Fruit fly (Drosophila melanogaster) whole organism, embryonic: Measurements from ENCODE around the gene CG31224.

Source experiments
- Ada2b ChIP-seq: fragments of 200-800 bp; sonication (Bioruptor generic); IDR thresholded peaks from 2 replicates; pipeline ENCODE4 v1.3.6; 2022; ENCODE audit warnings: missing biosample characterization, missing genetic modification characterization
- Adf1 ChIP-seq: fragments of 200-800 bp; sonication (Bioruptor generic); IDR thresholded peaks from 2 replicates; pipeline ENCODE4 v1.3.6; 2022; ENCODE audit warnings: missing biosample characterization, missing genetic modification characterization
- Atf3 ChIP-seq: fragments of 200-800 bp; sonication (Bioruptor generic); optimal IDR thresholded peaks from 3 replicates; lab custom pipeline; 2016; ENCODE audit warnings: missing biosample characterization, missing genetic modification characterization
- Bdp1 ChIP-seq: fragments of 200-800 bp; sonication (Bioruptor generic); optimal IDR thresholded peaks from 3 replicates; lab custom pipeline; 2016; ENCODE audit warnings: missing biosample characterization, missing genetic modification characterization
- CG11247 ChIP-seq: fragments of 200-800 bp; sonication (Bioruptor generic); IDR thresholded peaks from 2 replicates; pipeline ENCODE4 v1.3.6; 2022; ENCODE audit warnings: missing biosample characterization, missing genetic modification characterization
- CG11504 ChIP-seq: fragments of 200-800 bp; sonication (Bioruptor generic); optimal IDR thresholded peaks from 3 replicates; lab custom pipeline; 2019; ENCODE audit warnings: missing biosample characterization, mild to moderate bottlenecking, missing genetic modification characterization, moderate library complexity
- CG11695 ChIP-seq: fragments of 200-800 bp; sonication (Bioruptor generic); IDR thresholded peaks from 3 replicates; pipeline ENCODE4 v1.3.6; 2022; ENCODE audit warnings: missing biosample characterization, missing genetic modification characterization
- CG12769 ChIP-seq: fragments of 200-800 bp; sonication (Bioruptor generic); optimal IDR thresholded peaks from 2 replicates; lab custom pipeline; 2019; ENCODE audit warnings: missing biosample characterization, mild to moderate bottlenecking, missing genetic modification characterization, moderate library complexity
- CG13287 ChIP-seq: fragments of 200-800 bp; sonication (Bioruptor generic); IDR thresholded peaks from 2 replicates; pipeline ENCODE4 v1.3.6; 2022; ENCODE audit warnings: missing biosample characterization, missing genetic modification characterization; ENCODE audit not compliant: partially characterized antibody
- CG14014 ChIP-seq: fragments of 200-800 bp; sonication (Bioruptor generic); IDR thresholded peaks from 2 replicates; pipeline ENCODE4 v1.3.6; 2022; ENCODE audit warnings: missing biosample characterization, missing genetic modification characterization
- CG14860 ChIP-seq: fragments of 200-800 bp; sonication (Bioruptor generic); IDR thresholded peaks from 3 replicates; pipeline ENCODE4 v1.3.6; 2022; ENCODE audit warnings: missing biosample characterization, missing genetic modification characterization; ENCODE audit not compliant: partially characterized antibody
- CG1647 ChIP-seq: fragments of 200-800 bp; sonication (Bioruptor generic); optimal IDR thresholded peaks from 3 replicates; lab custom pipeline; 2016; ENCODE audit warnings: missing biosample characterization, missing genetic modification characterization
- CG16813 ChIP-seq: fragments of 200-800 bp; sonication (Bioruptor generic); IDR thresholded peaks from 3 replicates; pipeline ENCODE4 v1.3.6; 2022; ENCODE audit warnings: missing biosample characterization, missing genetic modification characterization; ENCODE audit not compliant: partially characterized antibody
- CG42726 ChIP-seq: fragments of 200-800 bp; sonication (Bioruptor generic); IDR thresholded peaks from 2 replicates; pipeline ENCODE4 v1.3.6; 2022; ENCODE audit warnings: missing biosample characterization, missing genetic modification characterization; ENCODE audit not compliant: partially characterized antibody
- CG6175 ChIP-seq: fragments of 200-800 bp; sonication (Bioruptor generic); IDR thresholded peaks from 3 replicates; pipeline ENCODE4 v1.3.6; 2022; ENCODE audit warnings: missing biosample characterization, missing genetic modification characterization
- CG6791 ChIP-seq: fragments of 200-800 bp; sonication (Bioruptor generic); IDR thresholded peaks from 3 replicates; pipeline ENCODE4 v1.3.6; 2022; ENCODE audit warnings: missing biosample characterization, missing genetic modification characterization; ENCODE audit not compliant: partially characterized antibody
- CG7928 ChIP-seq: fragments of 200-800 bp; sonication (Bioruptor generic); optimal IDR thresholded peaks from 2 replicates; lab custom pipeline; 2017; ENCODE audit warnings: missing biosample characterization, mild to moderate bottlenecking, missing genetic modification characterization
- CTCF ChIP-seq: fragments of 200-800 bp; sonication (Bioruptor generic); optimal IDR thresholded peaks from 2 replicates; lab custom pipeline; 2017; ENCODE audit warnings: missing biosample characterization, mild to moderate bottlenecking, missing genetic modification characterization, moderate library complexity
- Dip3 ChIP-seq: fragments of 200-800 bp; sonication (Bioruptor generic); optimal IDR thresholded peaks from 3 replicates; lab custom pipeline; 2016; ENCODE audit warnings: missing biosample characterization, missing genetic modification characterization
- Dll ChIP-seq: fragments of 200-800 bp; sonication (Bioruptor generic); IDR thresholded peaks from 4 replicates; pipeline ENCODE4 v1.3.6; 2022; ENCODE audit warnings: missing biosample characterization, missing genetic modification characterization; ENCODE audit not compliant: partially characterized antibody
- Drgx ChIP-seq: fragments of 200-800 bp; sonication (Bioruptor generic); IDR thresholded peaks from 2 replicates; pipeline ENCODE4 v1.3.6; 2022; ENCODE audit warnings: missing biosample characterization, missing genetic modification characterization
- Hand ChIP-seq: fragments of 200-800 bp; sonication (Bioruptor generic); optimal IDR thresholded peaks from 2 replicates; lab custom pipeline; 2017; ENCODE audit warnings: mild to moderate bottlenecking, missing biosample characterization, missing genetic modification reagents, missing genetic modification characterization
- Hr78 ChIP-seq, 2 experiments: fragments of 200-800 bp in 1 of 2; fragments of >200 bp in 1 of 2; sonication (Bioruptor generic) in 1 of 2; optimal IDR thresholded peaks; 2 replicates each; lab custom pipeline; 2017 to 2019; ENCODE audit warnings: missing biosample characterization in 2 of 2, missing genetic modification characterization in 2 of 2, mild to moderate bottlenecking in 1 of 2, moderate library complexity in 1 of 2
- Opbp ChIP-seq: fragments of 200-800 bp; sonication (Bioruptor generic); IDR thresholded peaks from 3 replicates; pipeline ENCODE4 v1.3.6; 2022; ENCODE audit warnings: missing biosample characterization, missing genetic modification characterization; ENCODE audit not compliant: partially characterized antibody
- Six4 ChIP-seq: fragments of 200-800 bp; sonication (Bioruptor generic); optimal IDR thresholded peaks from 2 replicates; lab custom pipeline; 2016; ENCODE audit warnings: missing biosample characterization, missing genetic modification characterization
- Sox102F ChIP-seq: fragments of 200-800 bp; sonication (Bioruptor generic); optimal IDR thresholded peaks from 2 replicates; lab custom pipeline; 2018; ENCODE audit warnings: missing biosample characterization, mild to moderate bottlenecking, missing genetic modification characterization, moderate library complexity
- Xrp1 ChIP-seq: fragments of 200-800 bp; sonication (Bioruptor generic); IDR thresholded peaks from 2 replicates; pipeline ENCODE4 v1.3.6; 2022; ENCODE audit warnings: missing biosample characterization, missing genetic modification characterization
- bbx ChIP-seq: fragments of 200-800 bp; sonication (Bioruptor generic); IDR thresholded peaks from 2 replicates; pipeline ENCODE4 v1.3.6; 2022; ENCODE audit warnings: missing biosample characterization, missing genetic modification characterization; ENCODE audit not compliant: partially characterized antibody
- bsh ChIP-seq, 2 experiments: fragments of 200-800 bp; sonication (Bioruptor generic); optimal IDR thresholded peaks; 2 replicates each; lab custom pipeline; 2017 to 2018; ENCODE audit warnings: mild to moderate bottlenecking in 2 of 2, missing biosample characterization in 2 of 2, missing genetic modification characterization in 2 of 2, moderate library complexity in 1 of 2
- chinmo ChIP-seq: fragments of 200-800 bp; sonication (Bioruptor generic); IDR thresholded peaks from 4 replicates; pipeline ENCODE4 v1.3.6; 2022; ENCODE audit warnings: missing biosample characterization, missing genetic modification characterization; ENCODE audit not compliant: partially characterized antibody
- dmrt99B ChIP-seq: fragments of 200-800 bp; sonication (Bioruptor generic); optimal IDR thresholded peaks from 2 replicates; lab custom pipeline; 2018; ENCODE audit warnings: missing biosample characterization, mild to moderate bottlenecking, missing genetic modification characterization, moderate library complexity
- gce ChIP-seq: fragments of 200-800 bp; sonication (Bioruptor generic); IDR thresholded peaks from 3 replicates; pipeline ENCODE4 v1.3.6; 2022; ENCODE audit warnings: missing biosample characterization, missing genetic modification characterization
- gem ChIP-seq: fragments of 200-800 bp; sonication (Bioruptor generic); optimal IDR thresholded peaks from 2 replicates; lab custom pipeline; 2019; ENCODE audit warnings: missing biosample characterization, mild to moderate bottlenecking, missing genetic modification characterization, moderate library complexity
- gt ChIP-seq: fragments of 200-800 bp; sonication (Bioruptor generic); IDR thresholded peaks from 2 replicates; pipeline ENCODE4 v1.3.6; 2022; ENCODE audit warnings: missing biosample characterization, missing genetic modification characterization
- hb ChIP-seq: fragments of 200-800 bp; sonication (Bioruptor generic); IDR thresholded peaks from 3 replicates; pipeline ENCODE4 v1.3.6; 2022; ENCODE audit warnings: missing biosample characterization, missing genetic modification characterization; ENCODE audit not compliant: partially characterized antibody
- inv ChIP-seq: fragments of 200-800 bp; sonication (Bioruptor generic); IDR thresholded peaks from 2 replicates; pipeline ENCODE4 v1.3.6; 2022; ENCODE audit warnings: missing biosample characterization, missing genetic modification characterization; ENCODE audit not compliant: partially characterized antibody
- knrl ChIP-seq: fragments of 200-800 bp; sonication (Bioruptor generic); IDR thresholded peaks from 3 replicates; pipeline ENCODE4 v1.3.6; 2022; ENCODE audit warnings: missing biosample characterization, missing genetic modification characterization; ENCODE audit not compliant: partially characterized antibody
- mld ChIP-seq: fragments of 200-800 bp; sonication (Bioruptor generic); IDR thresholded peaks from 3 replicates; pipeline ENCODE4 v1.3.6; 2022; ENCODE audit warnings: missing biosample characterization, missing genetic modification characterization; ENCODE audit not compliant: partially characterized antibody
- nerfin-2 ChIP-seq: fragments of 200-800 bp; sonication (Bioruptor generic); IDR thresholded peaks from 2 replicates; pipeline ENCODE4 v1.3.6; 2022; ENCODE audit warnings: missing biosample characterization, missing genetic modification characterization; ENCODE audit not compliant: partially characterized antibody
- nom ChIP-seq: fragments of 200-800 bp; sonication (Bioruptor generic); optimal IDR thresholded peaks from 2 replicates; lab custom pipeline; 2017; ENCODE audit warnings: missing biosample characterization, missing genetic modification characterization, mild to moderate bottlenecking, moderate library complexity, missing genetic modification reagents
- ro ChIP-seq: fragments of 200-800 bp; sonication (Bioruptor generic); IDR thresholded peaks from 2 replicates; pipeline ENCODE4 v1.3.6; 2022; ENCODE audit warnings: missing biosample characterization, missing genetic modification characterization
- row ChIP-seq: fragments of 200-800 bp; sonication (Bioruptor generic); IDR thresholded peaks from 3 replicates; pipeline ENCODE4 v1.3.6; 2022; ENCODE audit warnings: missing biosample characterization, missing genetic modification characterization
- sens ChIP-seq: fragments of 200-800 bp; sonication (Bioruptor generic); peaks from one replicate; lab custom pipeline; 2016; ENCODE audit warnings: missing biosample characterization, missing genetic modification characterization
- sna ChIP-seq: fragments of 200-800 bp; sonication (Bioruptor generic); IDR thresholded peaks from 2 replicates; pipeline ENCODE4 v1.3.6; 2022; ENCODE audit warnings: missing biosample characterization, missing genetic modification characterization; ENCODE audit not compliant: partially characterized antibody
- sqz ChIP-seq: fragments of 200-800 bp; sonication (Bioruptor generic); optimal IDR thresholded peaks from 3 replicates; lab custom pipeline; 2018; ENCODE audit warnings: missing biosample characterization, mild to moderate bottlenecking, missing genetic modification characterization
- tap ChIP-seq: fragments of 200-800 bp; optimal IDR thresholded peaks from 3 replicates; lab custom pipeline; 2019; ENCODE audit warnings: missing biosample characterization, mild to moderate bottlenecking, missing genetic modification characterization, moderate library complexity
- tna ChIP-seq: fragments of 200-800 bp; sonication (Bioruptor generic); IDR thresholded peaks from 2 replicates; pipeline ENCODE4 v1.3.6; 2022; ENCODE audit warnings: missing biosample characterization, missing genetic modification characterization; ENCODE audit not compliant: partially characterized antibody
- zen2 ChIP-seq: fragments of 200-800 bp; sonication (Bioruptor generic); IDR thresholded peaks from 3 replicates; pipeline ENCODE4 v1.3.6; 2022; ENCODE audit warnings: missing biosample characterization, missing genetic modification characterization; ENCODE audit not compliant: partially characterized antibody
- zfh1 ChIP-seq: fragments of 200-800 bp; sonication (Bioruptor generic); IDR thresholded peaks from 3 replicates; pipeline ENCODE4 v1.3.6; 2022; ENCODE audit warnings: missing biosample characterization, missing genetic modification characterization
- zfh2 ChIP-seq: fragments of 200-800 bp; sonication (Bioruptor generic); optimal IDR thresholded peaks from 2 replicates; lab custom pipeline; 2016; ENCODE audit warnings: missing biosample characterization, missing genetic modification characterization

The CG31224 gene

dm6 chr3R:18628311-18628811 is 30.7 kb downstream of the CG31224 start (continued):
- TF ChIP-seq gce (GFP tag; lab: Robert Waterston, UW) (peak; percentile 36; the same call in 1 of the 3 replicates), CTCF (peak; percentile 66), nerfin-2 (GFP tag; lab: Robert Waterston, UW) (peak; percentile 62), nom (peak; percentile 12), CG7928 (no peak), chinmo (peak; percentile 74; the same call in 2 of the 4 replicates), CG14860 (peak; percentile 70), row (GFP tag; lab: Robert Waterston, UW) (0 out of 3 replicates have a peak, but pooled peaks have one; percentile 20), zen2 (0 out of 3 replicates have a peak, but pooled peaks have one; percentile 14), CG6175 (peak; percentile 43; the same call in 1 of the 3 replicates), gt (GFP tag; lab: Robert Waterston, UW) (no peak), Opbp (GFP tag; lab: Robert Waterston, UW) (peak; percentile 66; the same call in 2 of the 3 replicates), Dip3 (GFP tag; lab: Kevin White, UChicago) (no peak), CG16813 (GFP tag; lab: Robert Waterston, UW) (peak; percentile 40; the same call in 2 of the 3 replicates), inv (GFP tag; lab: Robert Waterston, UW) (peak; percentile 17; the same call in 1 of the 2 replicates), knrl (GFP tag; lab: Robert Waterston, UW) (peak; percentile 44), sens (GFP tag; lab: Kevin White, UChicago) (peak; percentile 89), Adf1 (GFP tag; lab: Robert Waterston, UW) (0 out of 2 replicates have a peak, but pooled peaks have one; percentile 27), CG11247 (GFP tag; lab: Robert Waterston, UW) (no peak), sna (GFP tag; lab: Robert Waterston, UW) (peak; percentile 60; the same call in 1 of the 2 replicates), Dll (peak; percentile 60; the same call in 3 of the 4 replicates), dmrt99B (peak; percentile 11), CG12769 (peak; percentile 59), tna (peak; percentile 59; the same call in 1 of the 2 replicates), bbx (GFP tag; lab: Robert Waterston, UW) (peak; percentile 64), Xrp1 (0 out of 2 replicates have a peak, but pooled peaks have one; percentile 25), CG6791 (GFP tag; lab: Robert Waterston, UW) (peak; percentile 81), Drgx (GFP tag; lab: Robert Waterston, UW) (no peak), CG42726 (GFP tag; lab: Robert Waterston, UW) (0 out of 2 replicates have a peak, but pooled peaks have one; percentile 21), Hr78 (GFP tag; optimal IDR thresholded peaks at IDR 0.05; lab: Kevin White, UChicago) (peak in 1 of 2 experiments; percentile 62), Six4 (GFP tag; lab: Kevin White, UChicago) (no peak), CG11695 (GFP tag; lab: Robert Waterston, UW) (no peak), hb (GFP tag; lab: Robert Waterston, UW) (peak; percentile 54; the same call in 2 of the 3 replicates), Ada2b (no peak), CG13287 (peak; percentile 43; the same call in 1 of the 2 replicates), mld (GFP tag; lab: Robert Waterston, UW) (peak; percentile 60; the same call in 1 of the 3 replicates), Bdp1 (GFP tag; lab: Kevin White, UChicago) (peak; percentile 98), Atf3 (GFP tag; lab: Kevin White, UChicago) (peak; percentile 34)
- TF ChIP-seq, all 482 proteins: peak for 41

dm6 chr3R:18624541-18624940 is 34.6 kb downstream of the CG31224 start:
- TF ChIP-seq gem (tag; lab: Kevin White, UChicago), result peak; percentile 25
- TF ChIP-seq CG11504 (tag; lab: Kevin White, UChicago), result peak; percentile 5
- TF ChIP-seq ro, result no peak
- TF ChIP-seq CG14014 (GFP tag; lab: Robert Waterston, UW), result no peak
- TF ChIP-seq Hand, result no peak
- peak in 1 of 2 experiments; percentile 11 for TF ChIP-seq bsh (GFP tag; optimal IDR thresholded peaks at IDR 0.05; lab: Kevin White, UChicago)
- TF ChIP-seq CG1647 (GFP tag; lab: Kevin White, UChicago), result no peak
- peak; percentile 11 for TF ChIP-seq dmrt99B
- no peak for TF ChIP-seq sqz (GFP tag; lab: Kevin White, UChicago)
- TF ChIP-seq Sox102F (GFP tag; lab: Kevin White, UChicago), result peak; percentile 11
- no peak for TF ChIP-seq tap
- TF ChIP-seq zfh1 (GFP tag; lab: Robert Waterston, UW), result no peak
- no peak for TF ChIP-seq zfh2
